Fruit fly (Drosophila melanogaster) whole organism, wandering third instar larva: ENCODE data around the gene CG11975.

Experiments used
- Abd-B ChIP-seq: fragments of >200 bp; optimal IDR thresholded peaks from 2 replicates; lab custom pipeline; 2017; ENCODE audit warnings: missing biosample characterization, missing genetic modification characterization
- CG32264 ChIP-seq: fragments of 200-800 bp; sonication (Bioruptor generic); optimal IDR thresholded peaks from 2 replicates; lab custom pipeline; 2016; ENCODE audit warnings: missing biosample characterization, missing genetic modification characterization
- CG9705 ChIP-seq: fragments of 200-800 bp; sonication (Bioruptor generic); optimal IDR thresholded peaks from 2 replicates; lab custom pipeline; 2018; ENCODE audit warnings: missing biosample characterization, mild to moderate bottlenecking, missing genetic modification characterization
- Dfd ChIP-seq: fragments of >200 bp; optimal IDR thresholded peaks from 2 replicates; lab custom pipeline; 2017; ENCODE audit warnings: missing biosample characterization, missing genetic modification characterization
- Dif ChIP-seq: fragments of 200-275, 200-300 bp; sonication (Bioruptor generic); optimal IDR thresholded peaks from 2 replicates; lab custom pipeline; 2018; ENCODE audit warnings: missing biosample characterization, missing genetic modification characterization; ENCODE audit not compliant: partially characterized antibody
- GATAd ChIP-seq: sonication (Bioruptor generic); optimal IDR thresholded peaks from 2 replicates; lab custom pipeline; 2016; ENCODE audit warnings: missing biosample characterization, missing genetic modification characterization
- Hnf4 ChIP-seq: fragments of 200-800 bp; sonication (Bioruptor generic); optimal IDR thresholded peaks from 2 replicates; lab custom pipeline; 2016; ENCODE audit warnings: missing biosample characterization, mild to moderate bottlenecking, missing genetic modification characterization
- Hr83 ChIP-seq: fragments of 200-300 bp; sonication (Bioruptor generic); optimal IDR thresholded peaks from 2 replicates; lab custom pipeline; 2016; ENCODE audit warnings: missing biosample characterization, mild to moderate bottlenecking, missing genetic modification characterization, moderate library complexity; ENCODE audit not compliant: poor library complexity, severe bottlenecking
- Jra ChIP-seq: sonication (Bioruptor generic); optimal IDR thresholded peaks from 2 replicates; lab custom pipeline; 2016; ENCODE audit warnings: missing biosample characterization, missing genetic modification characterization
- Mio ChIP-seq: sonication (Bioruptor generic); optimal IDR thresholded peaks from 2 replicates; lab custom pipeline; 2016; ENCODE audit warnings: missing biosample characterization, missing genetic modification characterization
- Myc ChIP-seq: fragments of >200 bp; optimal IDR thresholded peaks from 2 replicates; lab custom pipeline; 2017
- N ChIP-seq: fragments of >200 bp; optimal IDR thresholded peaks from 2 replicates; lab custom pipeline; 2018; ENCODE audit warnings: missing biosample characterization, missing external identifiers, missing genetic modification characterization
- OdsH ChIP-seq: fragments of 200-800 bp; sonication (Bioruptor generic); optimal IDR thresholded peaks from 2 replicates; lab custom pipeline; 2016; ENCODE audit warnings: missing biosample characterization, mild to moderate bottlenecking, missing genetic modification characterization
- Rel ChIP-seq, 2 experiments: fragments of 200-800 bp; sonication (Bioruptor generic) in 1 of 2; optimal IDR thresholded peaks; 2 replicates in 1 of 2; 3 replicates in 1 of 2; lab custom pipeline; 2016 to 2019; ENCODE audit warnings: mild to moderate bottlenecking in 2 of 2, missing biosample characterization in 2 of 2, missing genetic modification characterization in 2 of 2, moderate library complexity in 1 of 2
- Sp1 ChIP-seq: fragments of 200-800 bp; sonication (Bioruptor generic); optimal IDR thresholded peaks from 3 replicates; lab custom pipeline; 2019; ENCODE audit warnings: missing biosample characterization, mild to moderate bottlenecking, missing genetic modification characterization, moderate library complexity
- Vsx2 ChIP-seq: fragments of 200-300, 225-300 bp; sonication (Bioruptor generic); optimal IDR thresholded peaks from 2 replicates; lab custom pipeline; 2018; ENCODE audit warnings: missing biosample characterization, missing genetic modification characterization; ENCODE audit not compliant: partially characterized antibody
- brk ChIP-seq: fragments of 200-800 bp; sonication (Bioruptor generic); optimal IDR thresholded peaks from 2 replicates; lab custom pipeline; 2016; ENCODE audit warnings: missing biosample characterization, mild to moderate bottlenecking, missing genetic modification characterization
- dl ChIP-seq, 2 experiments: fragments of 175-275, 200-275 bp in 1 of 2; fragments of 200-275 bp in 1 of 2; sonication (Bioruptor generic); optimal IDR thresholded peaks; lab custom pipeline; 2018; ENCODE audit warnings: mild to moderate bottlenecking in 2 of 2, missing biosample characterization in 2 of 2, missing genetic modification characterization in 2 of 2, moderate library complexity in 2 of 2; ENCODE audit not compliant: partially characterized antibody in 2 of 2, insufficient read depth in 1 of 2
- dmrt93B ChIP-seq: fragments of 200-800 bp; sonication (Bioruptor generic); optimal IDR thresholded peaks from 2 replicates; lab custom pipeline; 2018; ENCODE audit warnings: missing biosample characterization, mild to moderate bottlenecking, missing genetic modification characterization
- ey ChIP-seq: fragments of 200-800 bp; sonication (Bioruptor generic); optimal IDR thresholded peaks from 2 replicates; lab custom pipeline; 2016; ENCODE audit warnings: missing biosample characterization, missing genetic modification characterization
- foxo ChIP-seq, 2 experiments: fragments of 200-800 bp; sonication (Bioruptor generic); optimal IDR thresholded peaks; 2 replicates in 1 of 2; 3 replicates in 1 of 2; lab custom pipeline; 2016 to 2017; ENCODE audit warnings: missing biosample characterization in 2 of 2, missing genetic modification characterization in 2 of 2
- fru ChIP-seq: fragments of 200-800 bp; sonication (Bioruptor generic); optimal IDR thresholded peaks from 3 replicates; lab custom pipeline; 2016; ENCODE audit warnings: missing biosample characterization, mild to moderate bottlenecking, missing genetic modification characterization
- h ChIP-seq: fragments of 200-800 bp; sonication (Bioruptor generic); optimal IDR thresholded peaks from 3 replicates; lab custom pipeline; 2016; ENCODE audit warnings: missing biosample characterization, mild to moderate bottlenecking, missing genetic modification characterization
- jim ChIP-seq: fragments of 175-275, 200-325 bp; sonication (Bioruptor generic); optimal IDR thresholded peaks from 2 replicates; lab custom pipeline; 2016; ENCODE audit warnings: missing biosample characterization, mild to moderate bottlenecking, missing genetic modification characterization
- lola ChIP-seq: fragments of >200 bp; optimal IDR thresholded peaks from 2 replicates; lab custom pipeline; 2017; ENCODE audit warnings: missing biosample characterization, missing genetic modification characterization
- psq ChIP-seq: fragments of 200-800 bp; sonication (Bioruptor generic); optimal IDR thresholded peaks from 3 replicates; lab custom pipeline; 2017; ENCODE audit warnings: missing biosample characterization, mild to moderate bottlenecking, missing genetic modification characterization, moderate library complexity
- rgr ChIP-seq: fragments of 200-800 bp; sonication (Bioruptor generic); optimal IDR thresholded peaks from 3 replicates; lab custom pipeline; 2016; ENCODE audit warnings: missing biosample characterization, mild to moderate bottlenecking, missing genetic modification characterization
- sv ChIP-seq: fragments of 200-800 bp; sonication (Bioruptor generic); optimal IDR thresholded peaks from 3 replicates; lab custom pipeline; 2016; ENCODE audit warnings: missing biosample characterization, missing genetic modification characterization
- usp ChIP-seq: fragments of >200 bp; optimal IDR thresholded peaks from 2 replicates; lab custom pipeline; 2017; ENCODE audit warnings: missing biosample characterization, missing genetic modification characterization

Gene CG11975

dm6 chr3R:9013765-9014380, 20.8 kb downstream of the CG11975 start (continued):
- TF ChIP-seq N (GFP tag; lab: Kevin White, UChicago), result no peak
- TF ChIP-seq, all 38 proteins: peak for 14

dm6 chr3R:9014859-9015466, 21.9 kb downstream of the CG11975 start, which contains the start of the genes Kcmf1, Sf3b5 and CG11986:
Gene Kcmf1 (minus strand): TSS chr3R:9014909.
Gene Sf3b5 (minus strand): TSS chr3R:9015341.
Gene CG11986 (plus strand): TSS chr3R:9015446.
- TF ChIP-seq Abd-B (GFP tag; lab: Kevin White, UChicago) (no peak), usp (GFP tag; lab: Kevin White, UChicago) (no peak), fru (GFP tag; lab: Kevin White, UChicago) (peak; percentile 80), CG32264 (GFP tag; lab: Kevin White, UChicago) (no peak), Hnf4 (GFP tag; lab: Kevin White, UChicago) (no peak), Vsx2 (no peak), Myc (peak; percentile 56), sv (GFP tag; lab: Kevin White, UChicago) (no peak)

dm6 chr3R:9016869-9017268, 23.8 kb downstream of the CG11975 start:
- TF ChIP-seq Hr83 (GFP tag; lab: Kevin White, UChicago) (no peak), dl (GFP tag; optimal IDR thresholded peaks at IDR 0.05; lab: Kevin White, UChicago; ENCODE audit: insufficient read depth in 1 of 2, partially characterized antibody in 2 of 2) (no peak), OdsH (GFP tag; lab: Kevin White, UChicago) (no peak), foxo (GFP tag; optimal IDR thresholded peaks at IDR 0.05; lab: Kevin White, UChicago) (no peak), Sp1 (no peak), Jra (GFP tag; lab: Kevin White, UChicago) (no peak), Myc (no peak), CG9705 (GFP tag; lab: Kevin White, UChicago) (no peak), Dfd (no peak), psq (GFP tag; lab: Kevin White, UChicago) (no peak), Mio (no peak)
- TF ChIP-seq, all 38 proteins: peak for 0

DNA sequence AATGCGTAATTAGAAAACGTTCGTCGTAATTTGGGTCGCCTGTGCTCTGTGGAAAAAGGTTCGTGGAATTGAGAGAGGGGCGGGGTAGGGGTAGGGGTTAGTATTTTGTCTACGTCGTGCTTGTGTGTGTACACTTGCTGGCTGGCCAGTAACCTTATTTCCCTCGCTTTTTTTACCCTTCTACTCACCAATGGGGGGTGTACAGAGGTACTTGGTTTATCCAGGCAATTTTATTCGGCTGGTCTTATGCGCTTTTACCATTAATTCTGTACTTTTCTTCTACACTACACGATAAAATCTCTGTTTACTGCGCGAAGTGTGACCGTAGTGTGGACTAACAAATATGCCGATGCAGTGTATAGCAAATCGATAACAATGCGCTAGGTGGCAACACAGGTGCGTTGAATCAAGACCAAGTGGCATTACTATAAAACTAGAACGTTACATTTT, 26.7 kb downstream of the CG11975 start, which contains the start of gene tgo:
TSS of gene tgo (minus strand) at position 334 of the 450 bp plus-strand sequence.
- TF ChIP-seq fru (GFP tag; lab: Kevin White, UChicago) (peak; percentile 76), Rel (GFP tag; optimal IDR thresholded peaks at IDR 0.05; lab: Kevin White, UChicago) (no peak), Rel (tag; optimal IDR thresholded peaks at IDR 0.05; lab: Kevin White, UChicago) (peak; percentile 57), dmrt93B (GFP tag; lab: Kevin White, UChicago) (no peak), Dif (peak; percentile 7)

- no peak for TF ChIP-seq fru (GFP tag; lab: Kevin White, UChicago)
- TF ChIP-seq GATAd (GFP tag; lab: Kevin White, UChicago), result no peak
- TF ChIP-seq Myc, result no peak
- TF ChIP-seq Dfd, result no peak
- no peak for TF ChIP-seq lola (GFP tag; lab: Kevin White, UChicago)
- TF ChIP-seq Dif, result no peak
- no peak for TF ChIP-seq rgr (GFP tag; lab: Kevin White, UChicago)
- TF ChIP-seq Mio, result no peak
- no peak for TF ChIP-seq brk (GFP tag; lab: Kevin White, UChicago)
- TF ChIP-seq h, result no peak
- no peak for TF ChIP-seq CG9705 (GFP tag; lab: Kevin White, UChicago)
- no peak for TF ChIP-seq Vsx2
- TF ChIP-seq Hr83 (GFP tag; lab: Kevin White, UChicago), result no peak
- TF ChIP-seq ey (GFP tag; lab: Kevin White, UChicago), result no peak
- TF ChIP-seq foxo (GFP tag; optimal IDR thresholded peaks at IDR 0.05; lab: Kevin White, UChicago), result no peak
- no peak for TF ChIP-seq jim (GFP tag; lab: Kevin White, UChicago)
- no peak for TF ChIP-seq psq (GFP tag; lab: Kevin White, UChicago)
- no peak for TF ChIP-seq Abd-B (GFP tag; lab: Kevin White, UChicago)
- TF ChIP-seq dmrt93B (GFP tag; lab: Kevin White, UChicago), result no peak
Observed at dm6 chr3R:9023934-9024333, 30.9 kb downstream of the CG11975 start.
